Fruit fly (Drosophila melanogaster) whole organism, embryonic: ENCODE data around the gene cno.

Experiments
- CG3163 ChIP-seq: fragments of 200-800 bp; sonication (Bioruptor generic); optimal IDR thresholded peaks from 3 replicates; lab custom pipeline; 2016; ENCODE audit warnings: missing biosample characterization, missing genetic modification characterization
- CG7786 ChIP-seq: fragments of 200-800 bp; sonication (Bioruptor generic); optimal IDR thresholded peaks from 2 replicates; lab custom pipeline; 2016; ENCODE audit warnings: missing biosample characterization, missing genetic modification characterization
- MTF-1 ChIP-seq: fragments of 200-800 bp; sonication (Bioruptor generic); optimal IDR thresholded peaks from 2 replicates; lab custom pipeline; 2018; ENCODE audit warnings: missing biosample characterization, mild to moderate bottlenecking, missing genetic modification characterization, borderline replicate concordance
- caup ChIP-seq: fragments of 200-800 bp; sonication (Bioruptor generic); optimal IDR thresholded peaks from 3 replicates; lab custom pipeline; 2017; ENCODE audit warnings: missing biosample characterization, mild to moderate bottlenecking, missing genetic modification characterization, moderate library complexity; ENCODE audit not compliant: severe bottlenecking
- lola ChIP-seq, 3 experiments: fragments of >200 bp in 2 of 3; fragments of 200-800 bp in 1 of 3; sonication (Bioruptor generic) in 1 of 3; optimal IDR thresholded peaks; 2 replicates each; lab custom pipeline; 2017 to 2019; ENCODE audit warnings: missing biosample characterization in 3 of 3, missing genetic modification characterization in 3 of 3, mild to moderate bottlenecking in 1 of 3, moderate library complexity in 1 of 3
- maf-S ChIP-seq: fragments of 200-800 bp; sonication (Bioruptor generic); optimal IDR thresholded peaks from 2 replicates; lab custom pipeline; 2016; ENCODE audit warnings: missing biosample characterization, missing genetic modification characterization
- psq ChIP-seq: fragments of 200-800 bp; sonication (Bioruptor generic); optimal IDR thresholded peaks from 2 replicates; lab custom pipeline; 2017; ENCODE audit warnings: missing biosample characterization, missing genetic modification characterization

DNA sequence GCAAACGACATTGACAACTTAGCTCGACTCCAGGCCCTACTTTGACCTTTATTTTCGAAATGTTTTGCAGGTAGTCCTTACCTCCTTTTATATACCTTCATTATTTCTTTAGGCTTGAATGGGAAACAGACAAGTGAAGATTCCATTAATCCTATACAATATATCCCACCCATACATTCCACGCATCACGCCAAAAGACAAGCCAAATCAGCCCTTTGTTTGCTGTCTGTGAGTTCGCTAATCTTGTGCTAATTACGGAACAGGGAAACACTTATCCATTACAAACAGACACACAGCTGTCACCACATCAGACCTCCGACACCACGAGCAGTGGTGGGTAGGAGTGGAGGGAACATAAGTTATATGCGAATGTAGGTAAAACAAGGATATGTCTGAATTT is 23.5 kb upstream of the cno start, which contains the start of gene CG33293:
- TF ChIP-seq lola (GFP tag; optimal IDR thresholded peaks at IDR 0.05; lab: Kevin White, UChicago) = no peak
- no peak for TF ChIP-seq psq (GFP tag; lab: Kevin White, UChicago)
- TF ChIP-seq caup (GFP tag; lab: Kevin White, UChicago) = no peak
- TF ChIP-seq CG3163 (GFP tag; lab: Kevin White, UChicago) = no peak
- no peak for TF ChIP-seq maf-S
- no peak for TF ChIP-seq CG7786 (GFP tag; lab: Kevin White, UChicago)
- TF ChIP-seq MTF-1 = no peak
